Fruit fly (Drosophila melanogaster): ENCODE measurements around the gene CG15760.

- no peak for TF ChIP-seq kay (GFP tag; optimal IDR thresholded peaks at IDR 0.05)
- TF ChIP-seq CG32767 (GFP tag; IDR thresholded peaks at IDR 0.05) = no peak
Measured at dm6 chrX:13624334-13625079, 45.0 kb upstream of the CG15760 start, which contains the start of the genes CG2691 and NFAT.
